Fruit fly (Drosophila melanogaster): ENCODE results near the gene CG31650.

DNA sequence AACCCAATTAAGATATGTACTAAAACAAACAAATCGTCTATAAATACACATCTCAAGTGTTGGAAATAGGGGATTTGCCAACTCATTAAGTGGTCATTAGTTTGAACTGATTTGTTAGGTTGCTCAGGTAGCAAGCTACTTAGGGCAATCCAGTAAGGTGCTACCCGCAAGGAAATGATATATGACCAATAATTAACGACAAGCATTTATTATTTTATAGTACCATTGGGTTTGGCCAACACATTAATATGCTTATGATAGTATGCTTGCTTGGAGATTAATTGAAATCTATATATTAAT is 48.7 kb downstream of the CG31650 start:
- TF ChIP-seq h (optimal IDR thresholded peaks at IDR 0.05) (no peak), Myc (optimal IDR thresholded peaks at IDR 0.05) (no peak)
